Fruit fly (Drosophila melanogaster): Measurements from ENCODE around the gene Gasp.
A peak's percentile ranks its signal among the peaks of the same experiment; 100 is the strongest.

The Gasp gene

DNA sequence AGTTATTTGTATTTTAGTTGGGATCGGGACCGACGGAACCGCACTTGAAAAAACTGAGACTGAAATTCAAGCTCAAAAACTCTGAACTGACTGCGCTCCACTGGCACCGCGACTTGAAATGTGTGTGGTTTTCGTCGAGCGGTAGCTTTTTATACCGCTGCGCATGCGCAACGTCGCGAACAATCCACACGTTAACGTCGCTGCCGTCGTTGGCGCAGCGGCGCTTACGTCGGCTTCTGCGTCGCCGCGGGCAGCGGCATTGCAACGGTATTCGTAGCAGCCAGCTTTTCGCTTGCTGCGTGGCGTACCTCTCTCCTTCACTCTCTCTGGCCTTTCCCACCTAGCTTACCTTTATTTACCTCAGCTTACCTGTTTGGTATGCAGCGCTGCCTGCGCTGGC lies at the start of gene Gasp (continued):
- no peak; the same call in 1 of the 2 replicates for TF ChIP-seq vvl (GFP tag; IDR thresholded peaks at IDR 0.05)
- TF ChIP-seq Rfx (GFP tag; IDR thresholded peaks at IDR 0.05), result no peak
- no peak for TF ChIP-seq so (GFP tag; IDR thresholded peaks at IDR 0.05)
- no peak for TF ChIP-seq CG3281 (GFP tag; optimal IDR thresholded peaks at IDR 0.05)
- TF ChIP-seq MBD-R2 (GFP tag; IDR thresholded peaks at IDR 0.05), result no peak
- TF ChIP-seq C15 (GFP tag; IDR thresholded peaks at IDR 0.05), result no peak
- TF ChIP-seq chinmo (GFP tag; IDR thresholded peaks at IDR 0.05; ENCODE audit: partially characterized antibody), result peak; percentile 77; the same call in 2 of the 4 replicates
- no peak for TF ChIP-seq sna (GFP tag; IDR thresholded peaks at IDR 0.05; ENCODE audit: partially characterized antibody)
- no peak for TF ChIP-seq Stat92E (GFP tag; optimal IDR thresholded peaks at IDR 0.05)
- TF ChIP-seq CG1603 (tag; optimal IDR thresholded peaks at IDR 0.05), result no peak
- TF ChIP-seq stwl (tag; optimal IDR thresholded peaks at IDR 0.05), result peak; percentile 26
- TF ChIP-seq Med (GFP tag), result peak; percentile 64
- TF ChIP-seq CG13775 (GFP tag; optimal IDR thresholded peaks at IDR 0.05), result no peak
- no peak for TF ChIP-seq CG3838 (GFP tag; optimal IDR thresholded peaks at IDR 0.05)
- TF ChIP-seq CG1832 (GFP tag; optimal IDR thresholded peaks at IDR 0.05), result peak; percentile 26
- no peak for TF ChIP-seq CG7786 (GFP tag; optimal IDR thresholded peaks at IDR 0.05)
- no peak for TF ChIP-seq CG16863 (GFP tag; optimal IDR thresholded peaks at IDR 0.05)
- TF ChIP-seq CG11456 (GFP tag; IDR thresholded peaks at IDR 0.05), result no peak
- no peak for TF ChIP-seq Gsc (GFP tag; IDR thresholded peaks at IDR 0.05)
- peak; percentile 11 for TF ChIP-seq ewg (GFP tag; optimal IDR thresholded peaks at IDR 0.05)
- no peak for TF ChIP-seq gce (GFP tag; IDR thresholded peaks at IDR 0.05)
- TF ChIP-seq Lpt (GFP tag; optimal IDR thresholded peaks at IDR 0.05), result no peak
- TF ChIP-seq CG8924 (tag; optimal IDR thresholded peaks at IDR 0.05), result no peak
- no peak for TF ChIP-seq lov (optimal IDR thresholded peaks at IDR 0.05)
- TF ChIP-seq lov (GFP tag; IDR thresholded peaks at IDR 0.05), result no peak
- no peak for TF ChIP-seq Dp (GFP tag; optimal IDR thresholded peaks at IDR 0.05)
- TF ChIP-seq Oaz (GFP tag; IDR thresholded peaks at IDR 0.05), result no peak

DNA sequence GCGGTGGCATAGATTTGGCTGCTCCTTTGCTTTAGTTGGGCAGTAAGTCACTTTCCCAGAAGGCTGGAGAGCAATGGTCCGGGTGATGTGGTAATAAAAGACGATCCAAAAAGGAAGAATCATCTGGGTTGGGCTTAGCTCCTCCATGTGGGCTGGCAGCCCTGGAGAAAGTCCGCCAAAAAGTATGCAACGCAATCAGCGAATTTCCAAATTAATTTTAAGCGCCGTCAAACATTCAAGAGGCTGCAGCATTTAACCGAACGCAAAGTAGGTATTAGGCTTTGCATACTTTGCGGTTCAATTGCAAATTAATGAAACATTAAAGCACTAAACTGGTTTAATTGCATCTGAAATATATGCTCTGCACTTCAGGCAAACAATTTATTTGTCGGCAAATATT lies 48.9 kb upstream of the Gasp start:
- TF ChIP-seq zf30C (GFP tag; optimal IDR thresholded peaks at IDR 0.05), result no peak
- TF ChIP-seq Bgb (GFP tag; IDR thresholded peaks at IDR 0.05; ENCODE audit: partially characterized antibody), result peak; percentile 23; the same call in 1 of the 2 replicates
- TF ChIP-seq pita (GFP tag; optimal IDR thresholded peaks at IDR 0.05), result no peak
- 0 out of 2 replicates have a peak, but pooled peaks have one; percentile 30 for TF ChIP-seq CG17612 (GFP tag; IDR thresholded peaks at IDR 0.05)
- TF ChIP-seq CG7928 (GFP tag; optimal IDR thresholded peaks at IDR 0.05), result peak; percentile 69
- TF ChIP-seq Rfx (GFP tag; IDR thresholded peaks at IDR 0.05), result peak; percentile 23; the same call in 1 of the 2 replicates
- peak; percentile 8 for TF ChIP-seq stwl (tag; optimal IDR thresholded peaks at IDR 0.05)
- no peak for TF ChIP-seq z (GFP tag; IDR thresholded peaks at IDR 0.05)
- peak; percentile 33 for TF ChIP-seq CTCF (GFP tag; optimal IDR thresholded peaks at IDR 0.05)
- TF ChIP-seq NFAT (GFP tag; IDR thresholded peaks at IDR 0.05), result no peak
- TF ChIP-seq zen2 (GFP tag; IDR thresholded peaks at IDR 0.05; ENCODE audit: partially characterized antibody), result peak; percentile 24; the same call in 1 of the 3 replicates
- TF ChIP-seq Dfd (GFP tag; optimal IDR thresholded peaks at IDR 0.05), result no peak
- no peak for TF ChIP-seq eyg (GFP tag; optimal IDR thresholded peaks at IDR 0.05)
- no peak for TF ChIP-seq CG7556 (GFP tag; optimal IDR thresholded peaks at IDR 0.05)
- TF ChIP-seq vvl (GFP tag; IDR thresholded peaks at IDR 0.05), result 0 out of 2 replicates have a peak, but pooled peaks have one; percentile 38
- TF ChIP-seq sens (GFP tag), result peak; percentile 14
- peak; percentile 45; the same call in 1 of the 2 replicates for TF ChIP-seq CG42726 (GFP tag; IDR thresholded peaks at IDR 0.05; ENCODE audit: partially characterized antibody)
- TF ChIP-seq Lhr (GFP tag; optimal IDR thresholded peaks at IDR 0.05), result peak; percentile 6
